ENCODE assay signal across 4 worm cellular contexts in the genomic region with DNA sequence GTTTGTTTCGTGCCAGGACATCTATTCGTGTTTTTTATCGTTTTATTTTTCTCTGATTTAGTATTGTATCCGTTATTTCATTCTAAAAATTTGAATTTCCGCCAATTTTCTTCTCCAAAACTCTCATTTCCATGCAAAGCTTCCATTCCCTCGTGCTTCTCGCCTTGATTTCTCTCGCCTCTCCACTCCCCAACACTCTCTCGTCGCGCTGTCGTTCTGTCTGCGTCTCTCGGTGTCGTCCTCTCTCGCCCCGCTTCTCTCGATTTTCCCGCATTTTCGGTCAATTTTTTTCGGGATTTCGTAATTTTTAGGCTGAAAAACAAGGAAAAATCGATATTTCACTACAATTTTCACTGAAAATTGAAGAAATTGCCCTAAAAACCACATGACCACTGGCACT.
TF ChIP-seq lines count a peak whose summit lies in the region.

Gene C09E9.1 (plus strand): TSS at position 286 of the 400 bp plus-strand sequence.

TF ChIP-seq in whole organism, L1 larva, 84 proteins besides CTCF, POLR2A, EP300 and RAD21 (continued from another document and continues in another):
- peak; percentile 24 for TF ChIP-seq ama-1 (optimal IDR thresholded peaks at IDR 0.05; lab: Kevin White, UChicago)
- TF ChIP-seq mep-1 (tag; optimal IDR thresholded peaks at IDR 0.05; lab: Kevin White, UChicago), result peak; percentile 67
- peak; percentile 60 for TF ChIP-seq isw-1 (GFP tag; IDR thresholded peaks at IDR 0.05; lab: Robert Waterston, UW)
- no peak for TF ChIP-seq ces-1 (GFP tag; optimal IDR thresholded peaks at IDR 0.05; lab: Kevin White, UChicago)
- TF ChIP-seq dpl-1 (GFP tag; optimal IDR thresholded peaks at IDR 0.05; lab: Kevin White, UChicago), result peak; percentile 80 to 88 (median 80)
- no peak for TF ChIP-seq lin-39 (tag; optimal IDR thresholded peaks at IDR 0.05; lab: Kevin White, UChicago)
- TF ChIP-seq pax-3 (tag; optimal IDR thresholded peaks at IDR 0.05; lab: Kevin White, UChicago), result peak; percentile 7
- TF ChIP-seq ceh-90 (tag; optimal IDR thresholded peaks at IDR 0.05; lab: Kevin White, UChicago), result no peak
- TF ChIP-seq nhr-11 (tag; optimal IDR thresholded peaks at IDR 0.05; lab: Kevin White, UChicago), result peak; percentile 39
- TF ChIP-seq nhr-47 (tag; optimal IDR thresholded peaks at IDR 0.05; lab: Kevin White, UChicago), result peak; percentile 85
- TF ChIP-seq snu-23 (GFP tag; optimal IDR thresholded peaks at IDR 0.05; lab: Kevin White, UChicago), result peak; percentile 75
- peak; percentile 77 for TF ChIP-seq unc-86 (tag; optimal IDR thresholded peaks at IDR 0.05; lab: Kevin White, UChicago)
- peak in 1 of 6 experiments; percentile 59 for TF ChIP-seq elt-3 (tag; optimal IDR thresholded peaks at IDR 0.05; lab: Kevin White, UChicago)
- TF ChIP-seq blmp-1 (tag; optimal IDR thresholded peaks at IDR 0.05; lab: Kevin White, UChicago), result peak; percentile 19
- TF ChIP-seq egl-27 (tag; optimal IDR thresholded peaks at IDR 0.05; lab: Kevin White, UChicago), result no peak
- peak; percentile 59 for TF ChIP-seq jun-1 (tag; optimal IDR thresholded peaks at IDR 0.05; lab: Kevin White, UChicago)
- TF ChIP-seq egl-13 (tag; optimal IDR thresholded peaks at IDR 0.05; lab: Kevin White, UChicago), result peak; percentile 72
- no peak for TF ChIP-seq nhr-237 (tag; optimal IDR thresholded peaks at IDR 0.05; lab: Kevin White, UChicago)
- no peak for TF ChIP-seq nhr-85 (tag; lab: Kevin White, UChicago)
- TF ChIP-seq aha-1 (tag; optimal IDR thresholded peaks at IDR 0.05; lab: Kevin White, UChicago), result no peak
- peak; percentile 77 for TF ChIP-seq lin-15B (tag; optimal IDR thresholded peaks at IDR 0.05; lab: Kevin White, UChicago)
- TF ChIP-seq ceh-63 (GFP tag; optimal IDR thresholded peaks at IDR 0.05; lab: Kevin White, UChicago), result no peak
- no peak for TF ChIP-seq hlh-17 (GFP tag; optimal IDR thresholded peaks at IDR 0.05; lab: Kevin White, UChicago; ENCODE audit: borderline replicate concordance)
- TF ChIP-seq elt-2 (tag; optimal IDR thresholded peaks at IDR 0.05; lab: Kevin White, UChicago), result peak; percentile 50
- peak; percentile 73 for TF ChIP-seq tbx-2 (tag; optimal IDR thresholded peaks at IDR 0.05; lab: Kevin White, UChicago)
- no peak for TF ChIP-seq Y116A8C.19 (tag; optimal IDR thresholded peaks at IDR 0.05; lab: Kevin White, UChicago; ENCODE audit: borderline replicate concordance)
- TF ChIP-seq fkh-8 (tag; optimal IDR thresholded peaks at IDR 0.05; lab: Kevin White, UChicago), result peak; percentile 85
- peak; percentile 52 for TF ChIP-seq lin-13 (GFP tag; optimal IDR thresholded peaks at IDR 0.05; lab: Kevin White, UChicago)
- no peak for TF ChIP-seq sox-4 (tag; optimal IDR thresholded peaks at IDR 0.05; lab: Kevin White, UChicago)
- TF ChIP-seq mef-2 (tag; optimal IDR thresholded peaks at IDR 0.05; lab: Kevin White, UChicago), result no peak
- peak; percentile 75 for TF ChIP-seq swsn-7 (tag; optimal IDR thresholded peaks at IDR 0.05; lab: Kevin White, UChicago)
- TF ChIP-seq unc-62 (GFP tag; optimal IDR thresholded peaks at IDR 0.05; lab: Kevin White, UChicago), result no peak

TF ChIP-seq in whole organism, L2 larva, 48 proteins besides CTCF, POLR2A, EP300 and RAD21 (continued from another document):
- TF ChIP-seq nhr-21 (tag; optimal IDR thresholded peaks at IDR 0.05; lab: Kevin White, UChicago), result peak; percentile 33
- TF ChIP-seq peb-1 (tag; optimal IDR thresholded peaks at IDR 0.05; lab: Kevin White, UChicago), result no peak
- no peak for TF ChIP-seq ama-1 (optimal IDR thresholded peaks at IDR 0.05; lab: Kevin White, UChicago)
- TF ChIP-seq sma-9 (GFP tag; optimal IDR thresholded peaks at IDR 0.05; lab: Kevin White, UChicago), result no peak
- TF ChIP-seq sma-9 (tag; optimal IDR thresholded peaks at IDR 0.05; lab: Kevin White, UChicago), result no peak
- TF ChIP-seq C34F6.9 (tag; optimal IDR thresholded peaks at IDR 0.05; lab: Kevin White, UChicago), result peak; percentile 86
- TF ChIP-seq sma-3 (GFP tag; optimal IDR thresholded peaks at IDR 0.05; lab: Kevin White, UChicago), result peak; percentile 42
- TF ChIP-seq Y55F3AM.14 (GFP tag; optimal IDR thresholded peaks at IDR 0.05; lab: Kevin White, UChicago), result no peak
- no peak for TF ChIP-seq elt-3 (tag; optimal IDR thresholded peaks at IDR 0.05; lab: Kevin White, UChicago)
TF ChIP-seq in whole organism, L2 larva: peak in this region for 18.

TF ChIP-seq in whole organism, L4 larva, 104 proteins besides CTCF, POLR2A, EP300 and RAD21 (continued from another document and continues in another):
- TF ChIP-seq pha-4 (GFP tag; IDR thresholded peaks at IDR 0.05; lab: Robert Waterston, UW) (no peak), pha-4 (tag; optimal IDR thresholded peaks at IDR 0.05; lab: Kevin White, UChicago) (no peak), T20F7.1 (GFP tag; optimal IDR thresholded peaks at IDR 0.05; lab: Kevin White, UChicago) (peak; percentile 75), snpc-4 (tag; optimal IDR thresholded peaks at IDR 0.05; lab: Kevin White, UChicago) (no peak), zip-11 (GFP tag; IDR thresholded peaks at IDR 0.05; lab: Robert Waterston, UW) (no peak), unc-39 (tag; optimal IDR thresholded peaks at IDR 0.05; lab: Kevin White, UChicago) (no peak), lin-1 (GFP tag; IDR thresholded peaks at IDR 0.05; lab: Robert Waterston, UW) (no peak), rbr-2 (tag; optimal IDR thresholded peaks at IDR 0.05; lab: Kevin White, UChicago) (peak; percentile 50), mxl-3 (GFP tag; optimal IDR thresholded peaks at IDR 0.05; lab: Kevin White, UChicago) (peak; percentile 76), lin-38 (GFP tag; IDR thresholded peaks at IDR 0.05; lab: Robert Waterston, UW) (peak; percentile 69), madf-5 (GFP tag; IDR thresholded peaks at IDR 0.05; lab: Robert Waterston, UW) (no peak), spr-3 (GFP tag; optimal IDR thresholded peaks at IDR 0.05; lab: Kevin White, UChicago) (no peak), F26F4.8 (GFP tag; conservative IDR thresholded peaks at IDR 0.05; lab: Robert Waterston, UW) (no peak), lsy-2 (tag; optimal IDR thresholded peaks at IDR 0.05; lab: Kevin White, UChicago) (peak in 1 of 2 experiments; percentile 74), nhr-102 (tag; optimal IDR thresholded peaks at IDR 0.05; lab: Kevin White, UChicago) (no peak), pqm-1 (tag; optimal IDR thresholded peaks at IDR 0.05; lab: Kevin White, UChicago) (no peak), arid-1 (GFP tag; conservative IDR thresholded peaks at IDR 0.05; lab: Robert Waterston, UW) (no peak), ceh-82 (tag; optimal IDR thresholded peaks at IDR 0.05; lab: Kevin White, UChicago) (no peak), sdz-12 (GFP tag; optimal IDR thresholded peaks at IDR 0.05; lab: Kevin White, UChicago) (no peak), R02D3.7 (tag; optimal IDR thresholded peaks at IDR 0.05; lab: Kevin White, UChicago) (no peak), Y5F2A.4 (GFP tag; optimal IDR thresholded peaks at IDR 0.05; lab: Kevin White, UChicago) (no peak), F37D6.2 (tag; optimal IDR thresholded peaks at IDR 0.05; lab: Kevin White, UChicago) (no peak), gei-8 (GFP tag; optimal IDR thresholded peaks at IDR 0.05; lab: Kevin White, UChicago) (no peak), ceh-28 (tag; optimal IDR thresholded peaks at IDR 0.05; lab: Kevin White, UChicago) (no peak), ztf-11 (tag; optimal IDR thresholded peaks at IDR 0.05; lab: Kevin White, UChicago) (no peak), skn-1 (tag; optimal IDR thresholded peaks at IDR 0.05; lab: Kevin White, UChicago) (no peak), zfp-2 (tag; optimal IDR thresholded peaks at IDR 0.05; lab: Kevin White, UChicago) (no peak), ztf-7 (tag; optimal IDR thresholded peaks at IDR 0.05; lab: Kevin White, UChicago) (peak; percentile 13), F10B5.3 (tag; optimal IDR thresholded peaks at IDR 0.05; lab: Kevin White, UChicago) (no peak), nhr-42 (GFP tag; IDR thresholded peaks at IDR 0.05; lab: Robert Waterston, UW) (no peak), zag-1 (tag; optimal IDR thresholded peaks at IDR 0.05; lab: Kevin White, UChicago) (no peak), nhr-25 (tag; optimal IDR thresholded peaks at IDR 0.05; lab: Kevin White, UChicago; ENCODE audit: borderline replicate concordance, insufficient read depth) (no peak), ZK546.5 (tag; optimal IDR thresholded peaks at IDR 0.05; lab: Kevin White, UChicago) (no peak), lin-15B (tag; optimal IDR thresholded peaks at IDR 0.05; lab: Kevin White, UChicago) (no peak), nhr-237 (tag; optimal IDR thresholded peaks at IDR 0.05; lab: Kevin White, UChicago) (no peak), nhr-28 (tag; optimal IDR thresholded peaks at IDR 0.05; lab: Kevin White, UChicago) (peak; percentile 29), mdt-29 (GFP tag; IDR thresholded peaks at IDR 0.05; lab: Robert Waterston, UW) (no peak), T26A8.4 (GFP tag; IDR thresholded peaks at IDR 0.05; lab: Robert Waterston, UW) (no peak), zip-2 (tag; optimal IDR thresholded peaks at IDR 0.05; lab: Kevin White, UChicago) (no peak), egl-43 (GFP tag; IDR thresholded peaks at IDR 0.05; lab: Robert Waterston, UW) (no peak), lir-3 (tag; optimal IDR thresholded peaks at IDR 0.05; lab: Kevin White, UChicago) (no peak), vab-7 (GFP tag; IDR thresholded peaks at IDR 0.05; lab: Robert Waterston, UW) (no peak), F49E8.2 (tag; optimal IDR thresholded peaks at IDR 0.05; lab: Kevin White, UChicago; ENCODE audit: borderline replicate concordance) (no peak), lim-7 (GFP tag; IDR thresholded peaks at IDR 0.05; lab: Robert Waterston, UW) (no peak), nhr-6 (tag; optimal IDR thresholded peaks at IDR 0.05; lab: Kevin White, UChicago) (no peak), ceh-32 (tag; optimal IDR thresholded peaks at IDR 0.05; lab: Kevin White, UChicago; ENCODE audit: poor library complexity) (no peak), saeg-2 (GFP tag; IDR thresholded peaks at IDR 0.05; lab: Robert Waterston, UW) (no peak), dmd-8 (GFP tag; IDR thresholded peaks at IDR 0.05; lab: Robert Waterston, UW) (no peak)

TF ChIP-seq in whole organism, young adult, 124 proteins besides CTCF, POLR2A, EP300 and RAD21 (continued from another document):
- TF ChIP-seq Y56A3A.18 (GFP tag; IDR thresholded peaks at IDR 0.05; lab: Robert Waterston, UW) (no peak), ceh-40 (GFP tag; IDR thresholded peaks at IDR 0.05; lab: Robert Waterston, UW) (no peak), K12H6.12 (tag; optimal IDR thresholded peaks at IDR 0.05; lab: Kevin White, UChicago) (peak; percentile 4), lin-40 (tag; optimal IDR thresholded peaks at IDR 0.05; lab: Kevin White, UChicago) (no peak), aptf-3 (GFP tag; IDR thresholded peaks at IDR 0.05; lab: Robert Waterston, UW) (no peak), F10E7.11 (tag; optimal IDR thresholded peaks at IDR 0.05; lab: Kevin White, UChicago) (no peak), nfya-1 (tag; optimal IDR thresholded peaks at IDR 0.05; lab: Kevin White, UChicago; ENCODE audit: borderline replicate concordance, insufficient read depth) (no peak), let-526 (GFP tag; IDR thresholded peaks at IDR 0.05; lab: Robert Waterston, UW) (no peak), F57C9.4 (tag; optimal IDR thresholded peaks at IDR 0.05; lab: Kevin White, UChicago) (no peak), tbx-9 (tag; optimal IDR thresholded peaks at IDR 0.05; lab: Kevin White, UChicago; ENCODE audit: borderline replicate concordance) (no peak), B0019.2 (GFP tag; conservative IDR thresholded peaks at IDR 0.05; lab: Robert Waterston, UW) (0 out of 2 replicates have a peak, but pooled peaks have one; percentile 24), dpl-1 (GFP tag; optimal IDR thresholded peaks at IDR 0.05; lab: Kevin White, UChicago) (peak; percentile 60), ceh-27 (GFP tag; optimal IDR thresholded peaks at IDR 0.05; lab: Kevin White, UChicago) (peak; percentile 9), dox-1 (GFP tag; IDR thresholded peaks at IDR 0.05; lab: Robert Waterston, UW) (peak; percentile 80), bed-2 (GFP tag; IDR thresholded peaks at IDR 0.05; lab: Robert Waterston, UW) (no peak), mcd-1 (GFP tag; IDR thresholded peaks at IDR 0.05; lab: Robert Waterston, UW) (peak; percentile 72), attf-5 (GFP tag; optimal IDR thresholded peaks at IDR 0.05; lab: Kevin White, UChicago) (peak; percentile 87), F23B12.7 (tag; optimal IDR thresholded peaks at IDR 0.05; lab: Kevin White, UChicago; ENCODE audit: insufficient read depth) (peak; percentile 19), rcor-1 (GFP tag; IDR thresholded peaks at IDR 0.05; lab: Robert Waterston, UW) (no peak), nhr-27 (tag; optimal IDR thresholded peaks at IDR 0.05; lab: Kevin White, UChicago) (no peak), egl-18 (GFP tag; IDR thresholded peaks at IDR 0.05; lab: Robert Waterston, UW) (no peak), attf-6 (GFP tag; IDR thresholded peaks at IDR 0.05; lab: Robert Waterston, UW) (no peak), Y53G8AR.9 (GFP tag; conservative IDR thresholded peaks at IDR 0.05; lab: Robert Waterston, UW) (0 out of 2 replicates have a peak, but pooled peaks have one; percentile 25), somi-1 (GFP tag; optimal IDR thresholded peaks at IDR 0.05; lab: Kevin White, UChicago) (no peak), rec-8 (tag; optimal IDR thresholded peaks at IDR 0.05; lab: Kevin White, UChicago) (no peak), F49E8.2 (tag; optimal IDR thresholded peaks at IDR 0.05; lab: Kevin White, UChicago; ENCODE audit: insufficient read depth) (peak; percentile 37), tbp1 (GFP tag; optimal IDR thresholded peaks at IDR 0.05; lab: Kevin White, UChicago) (no peak), nfyb-1 (GFP tag; IDR thresholded peaks at IDR 0.05; lab: Robert Waterston, UW) (0 out of 2 replicates have a peak, but pooled peaks have one; percentile 24), madf-10 (tag; optimal IDR thresholded peaks at IDR 0.05; lab: Kevin White, UChicago) (no peak), attf-3 (GFP tag; conservative IDR thresholded peaks at IDR 0.05; lab: Robert Waterston, UW) (peak; percentile 53), hmg-1.2 (GFP tag; IDR thresholded peaks at IDR 0.05; lab: Robert Waterston, UW) (peak; percentile 99), aptf-2 (GFP tag; conservative IDR thresholded peaks at IDR 0.05; lab: Robert Waterston, UW) (no peak), snpc-3.4 (tag; optimal IDR thresholded peaks at IDR 0.05; lab: Kevin White, UChicago) (no peak), unc-62 (GFP tag; optimal IDR thresholded peaks at IDR 0.05; lab: Kevin White, UChicago) (no peak)
